Worm (Caenorhabditis elegans) whole organism, L4 larva: ENCODE data around the gene aptf-4.

Experiments used
- aha-1 ChIP-seq: fragments of 150-350 bp; peaks from one replicate; lab custom pipeline; 2014; ENCODE audit warnings: missing biosample characterization, missing genetic modification characterization
- ceh-82 ChIP-seq: sonication (generic microtip); optimal IDR thresholded peaks from 2 replicates; lab custom pipeline; 2017; ENCODE audit warnings: missing biosample characterization, missing genetic modification characterization
- ces-1 ChIP-seq: fragments of 150-350 bp; sonication (generic microtip); optimal IDR thresholded peaks from 4 replicates; lab custom pipeline; 2014; ENCODE audit warnings: missing biosample characterization, missing genetic modification reagents, missing genetic modification characterization
- egl-27 ChIP-seq: sonication (generic microtip); optimal IDR thresholded peaks from 3 replicates; lab custom pipeline; 2017; ENCODE audit warnings: missing biosample characterization, missing genetic modification reagents, missing genetic modification characterization
- hif-1 ChIP-seq, 2 experiments: sonication (generic microtip); optimal IDR thresholded peaks; 2 replicates each; lab custom pipeline; 2016 to 2017; ENCODE audit warnings: missing compliant biosample characterization in 2 of 2, missing genetic modification characterization in 2 of 2, missing genetic modification reagents in 2 of 2, missing genotype in 2 of 2, mild to moderate bottlenecking in 1 of 2
- hlh-30 ChIP-seq: sonication (generic microtip); optimal IDR thresholded peaks from 2 replicates; lab custom pipeline; 2017; ENCODE audit warnings: antibody characterized with exemption, mild to moderate bottlenecking, missing genetic modification characterization, missing compliant biosample characterization; ENCODE audit not compliant: insufficient read depth
- lin-39 ChIP-seq: fragments of 150-350 bp; optimal IDR thresholded peaks from 2 replicates; lab custom pipeline; 2014; ENCODE audit warnings: missing biosample characterization, missing genetic modification reagents, missing genetic modification characterization
- mdl-1 ChIP-seq, 2 experiments: fragments of 150-350 bp in 1 of 2; sonication (generic microtip) in 1 of 2; optimal IDR thresholded peaks; 2 replicates each; lab custom pipeline; 2014 to 2017; ENCODE audit warnings: missing biosample characterization in 2 of 2, missing genetic modification characterization in 2 of 2
- nhr-6 ChIP-seq: fragments of 150-350 bp; optimal IDR thresholded peaks from 2 replicates; lab custom pipeline; 2014; ENCODE audit warnings: missing biosample characterization, missing genetic modification characterization
- nhr-76 ChIP-seq: fragments of 150-350 bp; optimal IDR thresholded peaks from 2 replicates; lab custom pipeline; 2014; ENCODE audit warnings: missing biosample characterization, missing genetic modification characterization
- snpc-1.2 ChIP-seq: fragments of 200-800 bp; sonication (Bioruptor generic); IDR thresholded peaks from 2 replicates; pipeline ENCODE4 v1.3.6; 2022; ENCODE audit warnings: missing genetic modification reagents, missing genetic modification characterization, missing compliant biosample characterization
- snpc-4 ChIP-seq: fragments of 150-350 bp; optimal IDR thresholded peaks from 2 replicates; lab custom pipeline; 2014; ENCODE audit warnings: missing biosample characterization, missing genetic modification characterization

ce11 chrII:8611330-8611729 is 20.5 kb downstream of the aptf-4 start:
- TF ChIP-seq ceh-82 (tag; lab: Kevin White, UChicago) (no peak), ces-1 (GFP tag; lab: Kevin White, UChicago) (no peak), hlh-30 (no peak), hif-1 (tag; optimal IDR thresholded peaks at IDR 0.05; lab: Kevin White, UChicago) (no peak), mdl-1 (tag; optimal IDR thresholded peaks at IDR 0.05; lab: Kevin White, UChicago) (no peak), egl-27 (tag; lab: Kevin White, UChicago) (no peak), snpc-1.2 (GFP tag; lab: Robert Waterston, UW) (no peak), nhr-6 (no peak), snpc-4 (tag; lab: Kevin White, UChicago) (no peak), lin-39 (no peak), nhr-76 (tag; lab: Kevin White, UChicago) (no peak), aha-1 (tag; lab: Kevin White, UChicago) (no peak)
